Fruit fly (Drosophila melanogaster) S2 (cell line): Measurements from ENCODE around the gene CG5235.

Experiments used
- CG8478 ChIP-seq: fragments of >200 bp; optimal IDR thresholded peaks from 2 replicates; lab custom pipeline; 2018
- CTCF ChIP-seq, 2 experiments: fragments of >200 bp; optimal IDR thresholded peaks; 2 replicates each; lab custom pipeline; 2018

dm6 chr3L:16040389-16040788 is 49.8 kb downstream of the CG5235 start:
- TF ChIP-seq CG8478 (lab: Kevin White, UChicago) (no peak), CTCF (optimal IDR thresholded peaks at IDR 0.05; lab: Kevin White, UChicago) (no peak)
